Fruit fly (Drosophila melanogaster) whole organism, prepupa: ENCODE measurements around the gene RpS7.

Source experiments
- Blimp-1 ChIP-seq: fragments of 200-800 bp; sonication (Bioruptor generic); optimal IDR thresholded peaks from 3 replicates; lab custom pipeline; 2017; ENCODE audit warnings: missing biosample characterization, missing genetic modification characterization, mild to moderate bottlenecking, moderate library complexity, missing genetic modification reagents
- CG10631 ChIP-seq: fragments of 200-800 bp; sonication (Bioruptor generic); optimal IDR thresholded peaks from 2 replicates; lab custom pipeline; 2016; ENCODE audit warnings: missing biosample characterization, missing genetic modification characterization
- CG10669 ChIP-seq: fragments of 200-800 bp; sonication (Bioruptor generic); optimal IDR thresholded peaks from 3 replicates; lab custom pipeline; 2018; ENCODE audit warnings: missing biosample characterization, mild to moderate bottlenecking, missing genetic modification characterization, moderate library complexity
- CG11294 ChIP-seq: fragments of 200-800 bp; sonication (Bioruptor generic); IDR thresholded peaks from 2 replicates; pipeline ENCODE4 v1.3.6; 2022; ENCODE audit warnings: missing biosample characterization, missing genetic modification characterization
- CG11762 ChIP-seq: fragments of 200-800 bp; sonication (Bioruptor generic); optimal IDR thresholded peaks from 3 replicates; lab custom pipeline; 2016; ENCODE audit warnings: missing biosample characterization, missing genetic modification characterization; ENCODE audit not compliant: insufficient read depth
- CG11902 ChIP-seq: fragments of 200-800 bp; sonication (Bioruptor generic); optimal IDR thresholded peaks from 3 replicates; lab custom pipeline; 2016; ENCODE audit warnings: missing biosample characterization, missing genetic modification characterization
- CG15336 ChIP-seq: fragments of 200-800 bp; sonication (Bioruptor generic); IDR thresholded peaks from 2 replicates; pipeline ENCODE4 v1.3.6; 2022; ENCODE audit warnings: missing biosample characterization, missing genetic modification characterization
- CG1621 ChIP-seq: fragments of 200-800 bp; sonication (Bioruptor generic); optimal IDR thresholded peaks from 3 replicates; lab custom pipeline; 2018; ENCODE audit warnings: missing biosample characterization, mild to moderate bottlenecking, missing genetic modification characterization
- CG16779 ChIP-seq: fragments of 200-800 bp; sonication (Bioruptor generic); optimal IDR thresholded peaks from 3 replicates; lab custom pipeline; 2017; ENCODE audit warnings: missing biosample characterization, mild to moderate bottlenecking, missing genetic modification characterization
- CG3032 ChIP-seq: fragments of 200-800 bp; optimal IDR thresholded peaks from 2 replicates; lab custom pipeline; 2019; ENCODE audit warnings: missing biosample characterization, mild to moderate bottlenecking, missing genetic modification characterization, moderate library complexity
- CG31627 ChIP-seq: fragments of 200-800 bp; sonication (Bioruptor generic); optimal IDR thresholded peaks from 3 replicates; lab custom pipeline; 2016; ENCODE audit warnings: missing biosample characterization, missing genetic modification characterization
- CG32006 ChIP-seq: fragments of 200-800 bp; sonication (Bioruptor generic); optimal IDR thresholded peaks from 3 replicates; lab custom pipeline; 2017; ENCODE audit warnings: missing biosample characterization, mild to moderate bottlenecking, missing genetic modification characterization
- CG34406 ChIP-seq: fragments of 200-800 bp; sonication (Bioruptor generic); optimal IDR thresholded peaks from 3 replicates; lab custom pipeline; 2016; ENCODE audit warnings: missing biosample characterization, missing genetic modification characterization
- CG3919 ChIP-seq: fragments of 200-800 bp; sonication (Bioruptor generic); optimal IDR thresholded peaks from 3 replicates; lab custom pipeline; 2016; ENCODE audit warnings: missing biosample characterization, missing genetic modification characterization
- CG4318 ChIP-seq: fragments of 200-800 bp; sonication (Bioruptor generic); optimal IDR thresholded peaks from 3 replicates; lab custom pipeline; 2017; ENCODE audit warnings: missing biosample characterization, mild to moderate bottlenecking, missing genetic modification characterization
- CG6163 ChIP-seq: fragments of 200-800 bp; sonication (Bioruptor generic); IDR thresholded peaks from 3 replicates; pipeline ENCODE4 v1.3.6; 2022; ENCODE audit warnings: missing biosample characterization, missing genetic modification characterization
- CG6276 ChIP-seq: fragments of 200-800 bp; sonication (Bioruptor generic); optimal IDR thresholded peaks from 2 replicates; lab custom pipeline; 2017; ENCODE audit warnings: missing biosample characterization, mild to moderate bottlenecking, missing genetic modification characterization
- CG6792 ChIP-seq: fragments of 200-800 bp; sonication (Bioruptor generic); optimal IDR thresholded peaks from 3 replicates; lab custom pipeline; 2016; ENCODE audit warnings: missing biosample characterization, missing genetic modification characterization
- CG6808 ChIP-seq: fragments of 200-800 bp; sonication (Bioruptor generic); optimal IDR thresholded peaks from 3 replicates; lab custom pipeline; 2017; ENCODE audit warnings: missing biosample characterization, missing genetic modification characterization, mild to moderate bottlenecking, moderate library complexity, missing genetic modification reagents
- CG7368 ChIP-seq: fragments of 200-800 bp; sonication (Bioruptor generic); optimal IDR thresholded peaks from 3 replicates; lab custom pipeline; 2016; ENCODE audit warnings: missing biosample characterization, missing genetic modification characterization
- CG8119 ChIP-seq: fragments of 200-800 bp; sonication (Bioruptor generic); IDR thresholded peaks from 3 replicates; pipeline ENCODE4 v1.3.6; 2022; ENCODE audit warnings: missing biosample characterization, missing genetic modification characterization
- CG8319 ChIP-seq: fragments of 200-800 bp; sonication (Bioruptor generic); optimal IDR thresholded peaks from 3 replicates; lab custom pipeline; 2016; ENCODE audit warnings: missing biosample characterization, missing genetic modification characterization
- CG9139 ChIP-seq: fragments of 200-800 bp; sonication (Bioruptor generic); optimal IDR thresholded peaks from 3 replicates; lab custom pipeline; 2017; ENCODE audit warnings: missing biosample characterization, mild to moderate bottlenecking, missing genetic modification characterization
- Eip75B ChIP-seq: fragments of 200-800 bp; sonication (Bioruptor generic); optimal IDR thresholded peaks from 3 replicates; lab custom pipeline; 2016; ENCODE audit warnings: missing biosample characterization, missing genetic modification characterization
- Eip78C ChIP-seq: fragments of 200-800 bp; sonication (Bioruptor generic); peaks from one replicate; lab custom pipeline; 2016; ENCODE audit warnings: missing biosample characterization, missing genetic modification characterization
- Eip93F ChIP-seq: fragments of 200-800 bp; sonication (Bioruptor generic); optimal IDR thresholded peaks from 2 replicates; lab custom pipeline; 2016; ENCODE audit warnings: missing biosample characterization, mild to moderate bottlenecking, missing genetic modification characterization
- Ets96B ChIP-seq: fragments of 200-800 bp; optimal IDR thresholded peaks from 2 replicates; lab custom pipeline; 2019; ENCODE audit warnings: missing biosample characterization, mild to moderate bottlenecking, missing genetic modification characterization, moderate library complexity
- Hr38 ChIP-seq: sonication (Bioruptor generic); optimal IDR thresholded peaks from 2 replicates; lab custom pipeline; 2016; ENCODE audit warnings: missing biosample characterization, missing genetic modification characterization
- Hr39 ChIP-seq: fragments of 200-800 bp; sonication (Bioruptor generic); optimal IDR thresholded peaks from 2 replicates; lab custom pipeline; 2016; ENCODE audit warnings: missing biosample characterization, missing genetic modification characterization
- Lpt ChIP-seq: fragments of 200-800 bp; sonication (Bioruptor generic); optimal IDR thresholded peaks from 3 replicates; lab custom pipeline; 2016; ENCODE audit warnings: missing biosample characterization, missing genetic modification characterization
- Met ChIP-seq: fragments of 200-800 bp; sonication (Bioruptor generic); optimal IDR thresholded peaks from 3 replicates; lab custom pipeline; 2016; ENCODE audit warnings: missing biosample characterization, missing genetic modification characterization
- OdsH ChIP-seq: fragments of 200-800 bp; sonication (Bioruptor generic); optimal IDR thresholded peaks from 3 replicates; lab custom pipeline; 2016; ENCODE audit warnings: missing biosample characterization, missing genetic modification characterization
- Smox ChIP-seq: fragments of 200-800 bp; sonication (Bioruptor generic); optimal IDR thresholded peaks from 3 replicates; lab custom pipeline; 2016; ENCODE audit warnings: missing biosample characterization, missing genetic modification characterization
- Sox102F ChIP-seq: fragments of 200-800 bp; sonication (Bioruptor generic); optimal IDR thresholded peaks from 2 replicates; lab custom pipeline; 2016; ENCODE audit warnings: missing biosample characterization, mild to moderate bottlenecking, missing genetic modification characterization
- Sox14 ChIP-seq: fragments of 200-800 bp; sonication (Bioruptor generic); optimal IDR thresholded peaks from 3 replicates; lab custom pipeline; 2016; ENCODE audit warnings: missing biosample characterization, missing genetic modification characterization
- Sox15 ChIP-seq: fragments of 200-800 bp; sonication (Bioruptor generic); optimal IDR thresholded peaks from 3 replicates; lab custom pipeline; 2016; ENCODE audit warnings: missing biosample characterization, missing genetic modification characterization
- achi ChIP-seq: fragments of 200-800 bp; sonication (Bioruptor generic); optimal IDR thresholded peaks from 3 replicates; lab custom pipeline; 2016; ENCODE audit warnings: missing biosample characterization, missing genetic modification characterization
- acj6 ChIP-seq: fragments of 200-800 bp; sonication (Bioruptor generic); optimal IDR thresholded peaks from 3 replicates; lab custom pipeline; 2016; ENCODE audit warnings: missing biosample characterization, missing genetic modification characterization
- dac ChIP-seq: fragments of 200-800 bp; sonication (Bioruptor generic); optimal IDR thresholded peaks from 2 replicates; lab custom pipeline; 2017; ENCODE audit warnings: missing biosample characterization, mild to moderate bottlenecking, missing genetic modification characterization
- dsx ChIP-seq: fragments of 200-800 bp; optimal IDR thresholded peaks from 3 replicates; lab custom pipeline; 2019; ENCODE audit warnings: missing biosample characterization, mild to moderate bottlenecking, missing genetic modification characterization, moderate library complexity; ENCODE audit not compliant: poor library complexity, severe bottlenecking
- eg ChIP-seq: fragments of 200-800 bp; sonication (Bioruptor generic); IDR thresholded peaks from 3 replicates; pipeline ENCODE4 v1.3.6; 2022; ENCODE audit warnings: missing biosample characterization, missing genetic modification characterization
- fd59A ChIP-seq: fragments of 200-800 bp; sonication (Bioruptor generic); optimal IDR thresholded peaks from 2 replicates; lab custom pipeline; 2017; ENCODE audit warnings: missing biosample characterization, mild to moderate bottlenecking, missing genetic modification characterization, missing genetic modification reagents
- fd85E ChIP-seq: fragments of 200-800 bp; sonication (Bioruptor generic); optimal IDR thresholded peaks from 3 replicates; lab custom pipeline; 2016; ENCODE audit warnings: missing biosample characterization, missing genetic modification characterization
- fkh ChIP-seq: fragments of 200-800 bp; sonication (Bioruptor generic); optimal IDR thresholded peaks from 3 replicates; lab custom pipeline; 2017; ENCODE audit warnings: missing biosample characterization, mild to moderate bottlenecking, missing genetic modification characterization, moderate library complexity
- lz ChIP-seq: fragments of 200-800 bp; sonication (Bioruptor generic); optimal IDR thresholded peaks from 3 replicates; lab custom pipeline; 2016; ENCODE audit warnings: missing biosample characterization, missing genetic modification characterization
- net ChIP-seq: fragments of 200-800 bp; sonication (Bioruptor generic); optimal IDR thresholded peaks from 3 replicates; lab custom pipeline; 2016; ENCODE audit warnings: missing biosample characterization, missing genetic modification characterization
- pdm3 ChIP-seq: fragments of 200-800 bp; sonication (Bioruptor generic); optimal IDR thresholded peaks from 3 replicates; lab custom pipeline; 2016; ENCODE audit warnings: missing biosample characterization, missing genetic modification characterization
- spab ChIP-seq: fragments of 200-800 bp; sonication (Bioruptor generic); optimal IDR thresholded peaks from 2 replicates; lab custom pipeline; 2017; ENCODE audit warnings: missing biosample characterization, mild to moderate bottlenecking, missing genetic modification characterization, missing genetic modification reagents
- ss ChIP-seq, 2 experiments: fragments of 200-800 bp; sonication (Bioruptor generic); optimal IDR thresholded peaks; 2 replicates in 1 of 2; 3 replicates in 1 of 2; lab custom pipeline; 2017 to 2018; ENCODE audit warnings: mild to moderate bottlenecking in 2 of 2, missing biosample characterization in 2 of 2, missing genetic modification characterization in 2 of 2, moderate library complexity in 1 of 2
- svp ChIP-seq: fragments of 200-800 bp; sonication (Bioruptor generic); peaks from one replicate; lab custom pipeline; 2016; ENCODE audit warnings: missing biosample characterization, missing genetic modification characterization
- topi ChIP-seq: fragments of 200-800 bp; sonication (Bioruptor generic); optimal IDR thresholded peaks from 3 replicates; lab custom pipeline; 2016; ENCODE audit warnings: missing biosample characterization, missing genetic modification characterization
- vri ChIP-seq: fragments of 200-800 bp; sonication (Bioruptor generic); optimal IDR thresholded peaks from 3 replicates; lab custom pipeline; 2016; ENCODE audit warnings: missing biosample characterization, mild to moderate bottlenecking, missing genetic modification characterization

The RpS7 gene

DNA sequence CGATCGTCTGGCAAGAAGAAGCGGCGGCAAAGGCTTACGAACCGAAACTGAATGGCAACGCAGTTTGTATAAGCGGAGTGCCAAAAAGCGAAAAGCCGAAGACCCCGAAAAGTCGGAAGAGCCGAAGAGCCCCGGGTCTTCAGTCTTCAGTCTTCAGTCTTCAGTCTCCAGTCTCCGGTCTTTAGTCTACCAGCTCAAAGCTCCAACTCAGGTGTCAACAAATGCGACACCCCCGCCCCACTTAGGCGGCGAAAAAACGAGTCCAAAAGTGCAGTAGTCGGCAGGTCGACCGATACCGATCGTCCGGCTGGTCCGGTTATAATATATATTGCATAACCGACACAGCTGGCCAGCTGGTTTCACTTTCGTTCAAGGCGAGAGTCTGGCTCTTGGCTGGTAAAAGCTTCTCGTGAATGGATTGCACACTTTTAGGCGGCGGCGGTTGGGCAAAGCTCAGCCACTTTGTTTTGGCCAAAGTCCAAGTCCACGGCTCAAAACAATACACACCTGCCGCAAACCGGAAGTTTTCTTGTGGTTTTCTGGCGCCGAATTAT lies 34.5 kb upstream of the RpS7 start, which contains the start of gene CG9737:
Gene CG9737, minus strand, starts transcription at position 51 of the 554 bp plus-strand sequence.
- TF ChIP-seq CG15336 (GFP tag; lab: Robert Waterston, UW) = peak; percentile 62; the same call in 1 of the 2 replicates
- TF ChIP-seq CG34406 (GFP tag; lab: Kevin White, UChicago) = peak; percentile 29
- peak; percentile 82 for TF ChIP-seq eg
- peak; percentile 85 for TF ChIP-seq CG6808
- TF ChIP-seq CG6163 = peak; percentile 64; the same call in 2 of the 3 replicates
- no peak for TF ChIP-seq CG11902
- no peak for TF ChIP-seq CG4318
- peak; percentile 99 for TF ChIP-seq vri
- TF ChIP-seq acj6 = no peak
- peak; percentile 67 for TF ChIP-seq Met
- TF ChIP-seq CG11294 (GFP tag; lab: Robert Waterston, UW) = no peak
- no peak for TF ChIP-seq Sox15 (GFP tag; lab: Kevin White, UChicago)
- no peak for TF ChIP-seq lz (GFP tag; lab: Kevin White, UChicago)
- no peak for TF ChIP-seq CG31627 (GFP tag; lab: Kevin White, UChicago)
- peak; percentile 63 for TF ChIP-seq dsx (GFP tag; lab: Kevin White, UChicago)
- no peak for TF ChIP-seq fkh (GFP tag; lab: Kevin White, UChicago)
- TF ChIP-seq CG10631 = no peak
- TF ChIP-seq achi (GFP tag; lab: Kevin White, UChicago) = peak; percentile 20
- peak; percentile 0 for TF ChIP-seq fd85E (GFP tag; lab: Kevin White, UChicago)
- TF ChIP-seq OdsH (GFP tag; lab: Kevin White, UChicago) = no peak
- TF ChIP-seq Sox14 (GFP tag; lab: Kevin White, UChicago) = peak; percentile 73
- peak; percentile 3 for TF ChIP-seq Ets96B (tag; lab: Kevin White, UChicago)
- TF ChIP-seq CG9139 = peak; percentile 89
- no peak for TF ChIP-seq CG6792
- TF ChIP-seq CG6276 (GFP tag; lab: Kevin White, UChicago) = peak; percentile 92
- peak; percentile 91 for TF ChIP-seq net
- no peak for TF ChIP-seq Hr39 (GFP tag; lab: Kevin White, UChicago)
- peak; percentile 61 for TF ChIP-seq Lpt
- TF ChIP-seq Eip78C (GFP tag; lab: Kevin White, UChicago) = peak; percentile 90
- peak; percentile 85 for TF ChIP-seq CG1621 (tag; lab: Kevin White, UChicago)
- TF ChIP-seq topi (GFP tag; lab: Kevin White, UChicago) = peak; percentile 67
- peak; percentile 68 for TF ChIP-seq Eip75B
- peak; percentile 72 for TF ChIP-seq Sox102F (GFP tag; lab: Kevin White, UChicago)
- TF ChIP-seq spab (GFP tag; lab: Kevin White, UChicago) = peak; percentile 71
- TF ChIP-seq CG11762 (GFP tag; lab: Kevin White, UChicago) = peak; percentile 39
- peak; percentile 84 for TF ChIP-seq CG16779 (tag; lab: Kevin White, UChicago)
- TF ChIP-seq CG3032 (tag; lab: Kevin White, UChicago) = peak; percentile 24
- TF ChIP-seq fd59A (GFP tag; lab: Kevin White, UChicago) = no peak
- TF ChIP-seq CG10669 (GFP tag; lab: Kevin White, UChicago) = peak; percentile 61
- peak; percentile 80 for TF ChIP-seq CG3919 (GFP tag; lab: Kevin White, UChicago)
- peak; percentile 23 for TF ChIP-seq Smox (GFP tag; lab: Kevin White, UChicago)
- peak; percentile 50 for TF ChIP-seq dac (GFP tag; lab: Kevin White, UChicago)
- peak; percentile 43 for TF ChIP-seq pdm3 (GFP tag; lab: Kevin White, UChicago)
- peak; percentile 27 for TF ChIP-seq Eip93F (GFP tag; lab: Kevin White, UChicago)
- peak; percentile 37 for TF ChIP-seq CG8319 (GFP tag; lab: Kevin White, UChicago)
- TF ChIP-seq ss (GFP tag; optimal IDR thresholded peaks at IDR 0.05; lab: Kevin White, UChicago) = peak; percentile 86 to 92
- peak; percentile 60 for TF ChIP-seq CG7368 (GFP tag; lab: Kevin White, UChicago)
- peak; percentile 65; the same call in 2 of the 3 replicates for TF ChIP-seq CG8119 (GFP tag; lab: Robert Waterston, UW)
- no peak for TF ChIP-seq Hr38 (GFP tag; lab: Kevin White, UChicago)
- peak; percentile 84 for TF ChIP-seq svp
- peak; percentile 50 for TF ChIP-seq CG32006 (GFP tag; lab: Kevin White, UChicago)
- peak; percentile 100 for TF ChIP-seq Blimp-1 (GFP tag; lab: Kevin White, UChicago)
